Worm (Caenorhabditis elegans) whole organism, L4 larva: ENCODE results near the gene acs-7.

Experiments used
- hif-1 ChIP-seq, 2 experiments: sonication (generic microtip); optimal IDR thresholded peaks; 2 replicates each; lab custom pipeline; 2016 to 2017; ENCODE audit warnings: missing compliant biosample characterization in 2 of 2, missing genetic modification characterization in 2 of 2, missing genetic modification reagents in 2 of 2, missing genotype in 2 of 2, mild to moderate bottlenecking in 1 of 2
- lin-15B ChIP-seq: fragments of 150-350 bp; sonication (generic microtip); optimal IDR thresholded peaks from 3 replicates; lab custom pipeline; 2014; ENCODE audit warnings: missing biosample characterization, missing genetic modification characterization
- lir-3 ChIP-seq: sonication (generic microtip); optimal IDR thresholded peaks from 2 replicates; lab custom pipeline; 2016; ENCODE audit warnings: mild to moderate bottlenecking, missing genetic modification characterization, missing compliant biosample characterization
- nhr-77 ChIP-seq: fragments of 150-350 bp; optimal IDR thresholded peaks from 2 replicates; lab custom pipeline; 2014; ENCODE audit warnings: missing biosample characterization, missing genetic modification characterization

DNA sequence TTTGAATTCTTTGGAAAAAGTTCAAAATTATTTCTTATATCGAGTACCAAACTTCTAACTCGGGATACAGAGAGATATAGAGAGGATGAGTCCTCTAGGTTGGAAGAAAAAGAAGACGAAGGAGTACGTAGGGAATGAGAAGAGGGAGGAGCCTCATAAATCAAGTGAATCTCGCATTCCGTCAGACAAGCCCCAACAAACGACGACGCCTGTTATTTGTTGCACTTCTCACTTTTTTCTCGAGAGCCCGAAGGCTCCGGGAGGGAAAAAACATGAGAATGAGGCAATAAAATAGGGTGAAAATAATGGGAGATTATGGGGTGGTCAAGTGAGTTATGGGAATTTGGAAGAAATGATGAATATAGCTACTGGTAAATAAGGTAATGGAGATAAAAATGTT is 7.9 kb downstream of the acs-7 start:
- TF ChIP-seq lin-15B (no peak), nhr-77 (tag; lab: Kevin White, UChicago) (no peak), hif-1 (tag; optimal IDR thresholded peaks at IDR 0.05; lab: Kevin White, UChicago) (no peak), lir-3 (tag; lab: Kevin White, UChicago) (no peak)
